Fruit fly (Drosophila melanogaster) whole organism, embryonic: ENCODE measurements around the gene CG4613.

Experiments used
- Ada2b ChIP-seq: fragments of 200-800 bp; sonication (Bioruptor generic); IDR thresholded peaks from 2 replicates; pipeline ENCODE4 v1.3.6; 2022; ENCODE audit warnings: missing biosample characterization, missing genetic modification characterization
- Aef1 ChIP-seq: fragments of 200-800 bp; sonication (Bioruptor generic); IDR thresholded peaks from 3 replicates; pipeline ENCODE4 v1.3.6; 2022; ENCODE audit warnings: missing biosample characterization, missing genetic modification characterization
- B-H1 ChIP-seq: fragments of 200-800 bp; sonication (Bioruptor generic); IDR thresholded peaks from 3 replicates; pipeline ENCODE4 v1.3.6; 2022; ENCODE audit warnings: missing biosample characterization, missing genetic modification characterization
- CG1024 ChIP-seq: fragments of 200-800 bp; sonication (Bioruptor generic); IDR thresholded peaks from 2 replicates; pipeline ENCODE4 v1.3.6; 2022; ENCODE audit warnings: missing biosample characterization, missing genetic modification characterization
- CG10431 ChIP-seq: fragments of 200-800 bp; sonication (Bioruptor generic); optimal IDR thresholded peaks from 3 replicates; lab custom pipeline; 2018; ENCODE audit warnings: missing biosample characterization, mild to moderate bottlenecking, missing genetic modification characterization
- CG12942 ChIP-seq: fragments of 200-800 bp; sonication (Bioruptor generic); optimal IDR thresholded peaks from 3 replicates; lab custom pipeline; 2016; ENCODE audit warnings: missing biosample characterization, missing genetic modification characterization
- CG14860 ChIP-seq: fragments of 200-800 bp; sonication (Bioruptor generic); IDR thresholded peaks from 3 replicates; pipeline ENCODE4 v1.3.6; 2022; ENCODE audit warnings: missing biosample characterization, missing genetic modification characterization; ENCODE audit not compliant: partially characterized antibody
- CG1602 ChIP-seq: fragments of 200-800 bp; sonication (Bioruptor generic); optimal IDR thresholded peaks from 3 replicates; lab custom pipeline; 2016; ENCODE audit warnings: missing biosample characterization, missing genetic modification characterization
- CG3838 ChIP-seq: fragments of 200-800 bp; sonication (Bioruptor generic); optimal IDR thresholded peaks from 3 replicates; lab custom pipeline; 2016; ENCODE audit warnings: missing biosample characterization, missing genetic modification characterization
- CG5245 ChIP-seq: fragments of 200-800 bp; sonication (Bioruptor generic); optimal IDR thresholded peaks from 3 replicates; lab custom pipeline; 2016; ENCODE audit warnings: missing biosample characterization, missing genetic modification characterization
- CG6683 ChIP-seq: fragments of 200-800 bp; sonication (Bioruptor generic); optimal IDR thresholded peaks from 2 replicates; lab custom pipeline; 2017; ENCODE audit warnings: missing biosample characterization, mild to moderate bottlenecking, missing genetic modification characterization, missing genetic modification reagents
- CG6765 ChIP-seq: fragments of 200-800 bp; sonication (Bioruptor generic); optimal IDR thresholded peaks from 3 replicates; lab custom pipeline; 2017; ENCODE audit warnings: missing biosample characterization, mild to moderate bottlenecking, missing genetic modification characterization
- CG7987 ChIP-seq: fragments of 200-800 bp; sonication (Bioruptor generic); optimal IDR thresholded peaks from 2 replicates; lab custom pipeline; 2018; ENCODE audit warnings: missing biosample characterization, mild to moderate bottlenecking, missing genetic modification characterization, moderate library complexity
- D ChIP-seq, 2 experiments: fragments of 200-800 bp in 1 of 2; fragments of >200 bp in 1 of 2; sonication (Bioruptor generic) in 1 of 2; optimal IDR thresholded peaks; 2 replicates in 1 of 2; 3 replicates in 1 of 2; lab custom pipeline; 2017; ENCODE audit warnings: mild to moderate bottlenecking in 1 of 2, missing biosample characterization in 1 of 2, missing genetic modification characterization in 1 of 2, missing genetic modification reagents in 1 of 2
- E2f1 ChIP-seq: fragments of 200-800 bp; sonication (Bioruptor generic); IDR thresholded peaks from 2 replicates; pipeline ENCODE4 v1.3.6; 2022; ENCODE audit warnings: missing biosample characterization, missing genetic modification characterization
- Hr78 ChIP-seq, 2 experiments: fragments of 200-800 bp in 1 of 2; fragments of >200 bp in 1 of 2; sonication (Bioruptor generic) in 1 of 2; optimal IDR thresholded peaks; 2 replicates each; lab custom pipeline; 2017 to 2019; ENCODE audit warnings: missing biosample characterization in 2 of 2, missing genetic modification characterization in 2 of 2, mild to moderate bottlenecking in 1 of 2, moderate library complexity in 1 of 2
- MBD-R2 ChIP-seq: fragments of 200-800 bp; sonication (Bioruptor generic); IDR thresholded peaks from 2 replicates; pipeline ENCODE4 v1.3.6; 2022; ENCODE audit warnings: missing biosample characterization, missing genetic modification characterization
- Max ChIP-seq: fragments of 200-800 bp; sonication (Bioruptor generic); optimal IDR thresholded peaks from 2 replicates; lab custom pipeline; 2016; ENCODE audit warnings: missing biosample characterization, mild to moderate bottlenecking, missing genetic modification characterization
- Med ChIP-seq: fragments of 200-800 bp; sonication (Bioruptor generic); peaks from one replicate; lab custom pipeline; 2016; ENCODE audit warnings: missing biosample characterization, missing genetic modification characterization, mild to moderate bottlenecking, inconsistent platforms, moderate library complexity
- NfI ChIP-seq: fragments of 200-800 bp; sonication (Bioruptor generic); optimal IDR thresholded peaks from 3 replicates; lab custom pipeline; 2018; ENCODE audit warnings: missing biosample characterization, mild to moderate bottlenecking, missing genetic modification characterization, moderate library complexity
- Oli ChIP-seq: fragments of 200-800 bp; sonication (Bioruptor generic); optimal IDR thresholded peaks from 2 replicates; lab custom pipeline; 2018; ENCODE audit warnings: missing biosample characterization, mild to moderate bottlenecking, missing genetic modification characterization, moderate library complexity
- Sin3A ChIP-seq: fragments of >200 bp; optimal IDR thresholded peaks from 2 replicates; lab custom pipeline; 2018
- Sox102F ChIP-seq: fragments of 200-800 bp; sonication (Bioruptor generic); optimal IDR thresholded peaks from 2 replicates; lab custom pipeline; 2018; ENCODE audit warnings: missing biosample characterization, mild to moderate bottlenecking, missing genetic modification characterization, moderate library complexity
- ash1 ChIP-seq: fragments of 200-800 bp; sonication (Bioruptor generic); optimal IDR thresholded peaks from 2 replicates; lab custom pipeline; 2018; ENCODE audit warnings: missing biosample characterization, mild to moderate bottlenecking, missing genetic modification characterization
- ci ChIP-seq: fragments of 200-800 bp; sonication (Bioruptor generic); IDR thresholded peaks from 3 replicates; pipeline ENCODE4 v1.3.6; 2022; ENCODE audit warnings: missing biosample characterization, missing genetic modification characterization
- crol ChIP-seq: fragments of 200-800 bp; sonication (Bioruptor generic); IDR thresholded peaks from 2 replicates; pipeline ENCODE4 v1.3.6; 2022; ENCODE audit warnings: missing biosample characterization, missing genetic modification characterization
- cwo ChIP-seq: fragments of 200-800 bp; sonication (Bioruptor generic); optimal IDR thresholded peaks from 3 replicates; lab custom pipeline; 2017; ENCODE audit warnings: missing biosample characterization, missing genetic modification characterization, mild to moderate bottlenecking, moderate library complexity, missing genetic modification reagents
- eve ChIP-seq, 2 experiments: fragments of >200 bp; optimal IDR thresholded peaks; 2 replicates each; lab custom pipeline; 2017; ENCODE audit warnings: missing biosample characterization in 2 of 2, missing genetic modification characterization in 2 of 2
- ftz-f1 ChIP-seq: fragments of 200-800 bp; sonication (Bioruptor generic); optimal IDR thresholded peaks from 2 replicates; lab custom pipeline; 2016; ENCODE audit warnings: missing biosample characterization, missing genetic modification characterization
- kay ChIP-seq: fragments of 200-800 bp; sonication (Bioruptor generic); optimal IDR thresholded peaks from 2 replicates; lab custom pipeline; 2016; ENCODE audit warnings: missing biosample characterization, missing genetic modification characterization
- kni ChIP-seq: fragments of 200-800 bp; sonication (Bioruptor generic); optimal IDR thresholded peaks from 3 replicates; lab custom pipeline; 2017; ENCODE audit warnings: mild to moderate bottlenecking, missing biosample characterization, missing genetic modification reagents, missing genetic modification characterization
- knrl ChIP-seq: fragments of 200-800 bp; sonication (Bioruptor generic); IDR thresholded peaks from 3 replicates; pipeline ENCODE4 v1.3.6; 2022; ENCODE audit warnings: missing biosample characterization, missing genetic modification characterization; ENCODE audit not compliant: partially characterized antibody
- maf-S ChIP-seq: fragments of 200-800 bp; sonication (Bioruptor generic); optimal IDR thresholded peaks from 2 replicates; lab custom pipeline; 2016; ENCODE audit warnings: missing biosample characterization, missing genetic modification characterization
- odd ChIP-seq: fragments of 200-800 bp; sonication (Bioruptor generic); optimal IDR thresholded peaks from 2 replicates; lab custom pipeline; 2017; ENCODE audit warnings: missing biosample characterization, mild to moderate bottlenecking, missing genetic modification characterization
- peb ChIP-seq: fragments of 200-800 bp; sonication (Bioruptor generic); IDR thresholded peaks from 2 replicates; pipeline ENCODE4 v1.3.6; 2022; ENCODE audit warnings: missing biosample characterization, missing genetic modification characterization
- psq ChIP-seq: fragments of 200-800 bp; sonication (Bioruptor generic); optimal IDR thresholded peaks from 2 replicates; lab custom pipeline; 2017; ENCODE audit warnings: missing biosample characterization, missing genetic modification characterization
- pum ChIP-seq: fragments of 200-800 bp; sonication (Bioruptor generic); optimal IDR thresholded peaks from 2 replicates; lab custom pipeline; 2016; ENCODE audit warnings: missing biosample characterization, missing genetic modification characterization
- scrt ChIP-seq: fragments of 200-800 bp; sonication (Bioruptor generic); optimal IDR thresholded peaks from 2 replicates; lab custom pipeline; 2018; ENCODE audit warnings: missing biosample characterization, mild to moderate bottlenecking, missing genetic modification characterization, moderate library complexity
- sd ChIP-seq: fragments of 200-800 bp; sonication (Bioruptor generic); optimal IDR thresholded peaks from 3 replicates; lab custom pipeline; 2018; ENCODE audit warnings: missing biosample characterization, mild to moderate bottlenecking, missing genetic modification characterization, moderate library complexity
- sens ChIP-seq: fragments of 200-800 bp; sonication (Bioruptor generic); peaks from one replicate; lab custom pipeline; 2016; ENCODE audit warnings: missing biosample characterization, missing genetic modification characterization
- sob ChIP-seq: fragments of 200-800 bp; sonication (Bioruptor generic); IDR thresholded peaks from 2 replicates; pipeline ENCODE4 v1.3.6; 2022; ENCODE audit warnings: missing biosample characterization, missing genetic modification characterization
- sug ChIP-seq: fragments of 200-800 bp; optimal IDR thresholded peaks from 2 replicates; lab custom pipeline; 2019; ENCODE audit warnings: missing biosample characterization, mild to moderate bottlenecking, missing genetic modification characterization, moderate library complexity
- ttk ChIP-seq: fragments of 200-800 bp; sonication (Bioruptor generic); IDR thresholded peaks from 2 replicates; pipeline ENCODE4 v2.1.2; 2022; ENCODE audit warnings: missing biosample characterization, missing genetic modification characterization

The CG4613 gene

DNA sequence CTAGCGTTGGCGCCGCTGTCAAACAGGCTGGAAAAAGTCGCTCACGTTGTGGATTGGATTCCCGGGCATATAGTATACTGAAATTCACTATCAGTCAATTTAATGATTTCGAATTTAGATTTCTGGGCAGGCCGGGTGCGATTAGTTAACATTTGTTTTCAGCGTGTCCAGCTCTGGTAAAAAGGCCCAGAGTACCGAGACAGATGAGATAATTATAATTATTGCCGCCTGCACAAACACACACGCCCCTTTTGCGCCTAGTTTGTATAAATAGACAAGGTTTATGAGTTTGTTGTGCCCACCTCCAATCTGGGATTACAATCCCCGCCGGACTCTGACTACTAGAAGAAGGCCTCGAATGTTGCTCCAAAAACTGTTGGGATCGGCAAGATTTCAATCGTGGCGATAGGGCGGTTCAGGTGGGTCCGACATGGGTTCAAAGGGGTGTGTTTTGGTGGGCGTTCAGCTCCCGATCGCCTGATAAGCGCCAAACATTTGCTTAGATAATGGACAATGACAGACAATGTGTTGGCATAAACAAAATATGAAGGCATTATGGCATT lies 37.5 kb upstream of the CG4613 start (continued):
- TF ChIP-seq knrl (GFP tag; lab: Robert Waterston, UW) (no peak), maf-S (no peak), peb (no peak), psq (GFP tag; lab: Kevin White, UChicago) (no peak), sd (tag; lab: Kevin White, UChicago) (no peak), CG3838 (no peak), Max (no peak), Hr78 (GFP tag; optimal IDR thresholded peaks at IDR 0.05; lab: Kevin White, UChicago) (peak in 1 of 2 experiments; percentile 15), pum (GFP tag; lab: Kevin White, UChicago) (no peak), CG5245 (no peak), kay (GFP tag; lab: Kevin White, UChicago) (no peak), Sin3A (no peak), B-H1 (GFP tag; lab: Robert Waterston, UW) (no peak), cwo (GFP tag; lab: Kevin White, UChicago) (peak; percentile 45), NfI (GFP tag; lab: Kevin White, UChicago) (no peak), CG6683 (no peak), kni (GFP tag; lab: Kevin White, UChicago) (no peak), E2f1 (GFP tag; lab: Robert Waterston, UW) (no peak), D (optimal IDR thresholded peaks at IDR 0.05; lab: Kevin White, UChicago) (no peak), D (GFP tag; optimal IDR thresholded peaks at IDR 0.05; lab: Kevin White, UChicago) (no peak), ash1 (no peak), sug (tag; lab: Kevin White, UChicago) (peak; percentile 90), ttk (GFP tag; lab: Robert Waterston, UW) (no peak), MBD-R2 (no peak), sob (GFP tag; lab: Robert Waterston, UW) (no peak), CG1024 (GFP tag; lab: Robert Waterston, UW) (no peak), Oli (tag; lab: Kevin White, UChicago) (no peak), crol (no peak), CG12942 (no peak)
- TF ChIP-seq, all 482 proteins: peak for 17

DNA sequence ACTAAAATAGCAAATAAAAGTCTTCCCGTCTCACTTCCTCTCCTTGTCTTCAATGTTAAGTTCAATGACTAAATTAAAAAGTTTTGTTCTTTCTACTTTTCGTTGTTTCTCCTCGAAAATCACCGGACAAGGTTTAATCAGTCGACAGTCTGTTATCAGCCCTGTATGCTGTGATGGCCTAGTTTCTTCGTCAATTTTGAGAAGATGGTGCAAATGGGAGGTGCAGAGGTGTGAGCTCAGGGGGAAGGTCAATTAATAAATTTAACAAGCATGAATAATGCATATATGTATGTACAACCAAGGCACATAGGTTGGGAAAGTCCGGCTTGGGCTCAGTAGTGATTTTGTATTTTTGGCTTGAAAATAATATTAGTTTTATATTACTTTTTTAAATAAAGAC lies 36.5 kb upstream of the CG4613 start:
- TF ChIP-seq CG6765 (GFP tag; lab: Kevin White, UChicago) (no peak), ci (GFP tag; lab: Robert Waterston, UW) (0 out of 3 replicates have a peak, but pooled peaks have one; percentile 9), sug (tag; lab: Kevin White, UChicago) (peak; percentile 2), scrt (GFP tag; lab: Kevin White, UChicago) (no peak), Ada2b (GFP tag; lab: Robert Waterston, UW) (no peak), eve (GFP tag; optimal IDR thresholded peaks at IDR 0.05; lab: Kevin White, UChicago) (peak in 1 of 2 experiments; percentile 38), odd (GFP tag; lab: Kevin White, UChicago) (no peak), sens (peak; percentile 10), Sox102F (GFP tag; lab: Kevin White, UChicago) (no peak), CG7987 (GFP tag; lab: Kevin White, UChicago) (peak; percentile 25), CG14860 (GFP tag; lab: Robert Waterston, UW) (no peak), ftz-f1 (GFP tag; lab: Kevin White, UChicago) (peak; percentile 55), CG1602 (GFP tag; lab: Kevin White, UChicago) (no peak), Aef1 (GFP tag; lab: Robert Waterston, UW) (no peak), Med (GFP tag; lab: Kevin White, UChicago) (peak; percentile 29), CG10431 (GFP tag; lab: Kevin White, UChicago) (no peak)
